Worm (Caenorhabditis elegans): ENCODE measurements around the gene F54E7.6.

Gene F54E7.6

DNA sequence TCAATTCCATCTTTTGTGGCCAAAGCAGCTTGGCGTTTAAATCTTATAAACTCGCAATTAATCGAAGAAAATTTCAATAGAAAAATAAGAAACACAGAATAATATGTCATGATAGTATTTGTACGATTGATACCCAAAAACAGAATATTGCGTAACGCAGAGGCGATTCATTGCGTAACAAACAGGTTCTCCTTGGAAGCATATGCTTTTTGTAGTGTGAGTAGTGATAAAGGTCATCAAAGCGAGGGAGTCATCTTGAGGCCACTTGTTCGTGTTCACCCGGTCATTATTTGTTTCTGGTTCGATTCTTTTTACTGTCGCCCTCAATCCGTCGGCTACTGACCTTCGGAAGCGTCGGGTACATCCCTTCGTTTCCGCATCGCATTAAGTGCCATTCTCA lies at the start of gene F54E7.6:
TSS of gene F54E7.6 (minus strand) at position 110 of the 400 bp plus-strand sequence.
- TF ChIP-seq Y56A3A.18 (GFP tag; IDR thresholded peaks at IDR 0.05) (no peak), ceh-58 (GFP tag; IDR thresholded peaks at IDR 0.05) (no peak), T07F8.4 (tag; optimal IDR thresholded peaks at IDR 0.05) (no peak), nhr-120 (GFP tag; IDR thresholded peaks at IDR 0.05) (no peak), lin-35 (GFP tag; optimal IDR thresholded peaks at IDR 0.05) (no peak), ceh-79 (tag; optimal IDR thresholded peaks at IDR 0.05) (no peak), unc-130 (GFP tag; optimal IDR thresholded peaks at IDR 0.05) (no peak)

DNA sequence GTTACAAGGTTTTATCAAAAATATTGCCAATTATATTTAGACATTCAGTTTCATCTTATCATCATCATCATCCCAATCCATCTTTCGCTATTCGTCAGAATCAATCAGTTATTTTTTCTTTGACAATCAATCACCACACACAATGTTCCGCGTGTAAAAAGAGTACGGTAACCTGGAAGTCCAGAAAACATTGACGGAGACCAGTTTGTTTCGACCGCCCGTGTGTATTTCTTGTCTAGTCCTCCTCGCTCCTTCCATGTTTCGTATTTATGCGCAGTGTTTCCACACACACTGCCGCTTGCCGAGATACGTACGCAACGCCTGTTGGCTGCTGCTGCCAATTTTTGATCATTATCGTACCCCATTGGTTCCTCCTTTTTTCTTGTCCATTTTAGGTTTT lies 49.8 kb upstream of the F54E7.6 start:
- TF ChIP-seq F22D6.2 (tag; optimal IDR thresholded peaks at IDR 0.05) (no peak), C17E4.6 (GFP tag; IDR thresholded peaks at IDR 0.05) (no peak), ceh-58 (GFP tag; IDR thresholded peaks at IDR 0.05) (no peak), hmg-20 (GFP tag; IDR thresholded peaks at IDR 0.05) (no peak), nhr-27 (tag; optimal IDR thresholded peaks at IDR 0.05) (no peak), B0261.1 (tag; optimal IDR thresholded peaks at IDR 0.05) (no peak), egrh-3 (GFP tag; IDR thresholded peaks at IDR 0.05) (no peak), nfyb-1 (GFP tag; IDR thresholded peaks at IDR 0.05) (no peak), snpc-1.1 (tag; optimal IDR thresholded peaks at IDR 0.05; ENCODE audit: insufficient read depth) (no peak), snpc-4 (GFP tag; optimal IDR thresholded peaks at IDR 0.05) (no peak), snpc-4 (tag; optimal IDR thresholded peaks at IDR 0.05) (peak in 1 of 4 experiments; percentile 44), aptf-2 (GFP tag; conservative IDR thresholded peaks at IDR 0.05) (no peak), repo-1 (tag; optimal IDR thresholded peaks at IDR 0.05) (no peak), hlh-12 (tag; optimal IDR thresholded peaks at IDR 0.05) (no peak), akir-1 (GFP tag; optimal IDR thresholded peaks at IDR 0.05) (no peak), cebp-2 (GFP tag; IDR thresholded peaks at IDR 0.05) (no peak), pbrm-1 (GFP tag; IDR thresholded peaks at IDR 0.05) (no peak), lin-54 (GFP tag; optimal IDR thresholded peaks at IDR 0.05) (no peak), rcor-1 (GFP tag; IDR thresholded peaks at IDR 0.05) (no peak), lag-1 (GFP tag; IDR thresholded peaks at IDR 0.05) (no peak), xnd-1 (tag; optimal IDR thresholded peaks at IDR 0.05) (no peak), tbp1 (GFP tag; optimal IDR thresholded peaks at IDR 0.05) (peak; percentile 6), lin-40 (tag; optimal IDR thresholded peaks at IDR 0.05) (peak; percentile 10), sea-2 (GFP tag; IDR thresholded peaks at IDR 0.05) (no peak), zfh-2 (GFP tag; conservative IDR thresholded peaks at IDR 0.05) (no peak), lin-26 (GFP tag; IDR thresholded peaks at IDR 0.05) (no peak), sdz-38 (tag; optimal IDR thresholded peaks at IDR 0.05) (no peak), ccch-3 (GFP tag; optimal IDR thresholded peaks at IDR 0.05) (no peak), unc-130 (GFP tag; optimal IDR thresholded peaks at IDR 0.05) (no peak), lin-35 (GFP tag; optimal IDR thresholded peaks at IDR 0.05) (no peak), F33H1.4 (GFP tag; IDR thresholded peaks at IDR 0.05) (no peak), ceh-27 (GFP tag; optimal IDR thresholded peaks at IDR 0.05) (no peak), madf-10 (tag; optimal IDR thresholded peaks at IDR 0.05) (no peak), F23B12.7 (tag; optimal IDR thresholded peaks at IDR 0.05; ENCODE audit: insufficient read depth) (no peak), mel-28 (tag; optimal IDR thresholded peaks at IDR 0.05; ENCODE audit: borderline replicate concordance) (no peak), nhr-80 (tag; optimal IDR thresholded peaks at IDR 0.05) (peak; percentile 83), cebp-1 (GFP tag; IDR thresholded peaks at IDR 0.05) (no peak), cebp-1 (tag; optimal IDR thresholded peaks at IDR 0.05) (no peak), atf-7 (tag; optimal IDR thresholded peaks at IDR 0.05) (no peak), egl-44 (GFP tag; IDR thresholded peaks at IDR 0.05) (no peak), rpc-1 (optimal IDR thresholded peaks at IDR 0.05) (no peak), rpc-1 (tag; optimal IDR thresholded peaks at IDR 0.05) (no peak), sptf-2 (GFP tag; optimal IDR thresholded peaks at IDR 0.05) (no peak), T26A5.8 (tag; optimal IDR thresholded peaks at IDR 0.05) (no peak), chd-7 (tag; optimal IDR thresholded peaks at IDR 0.05) (no peak)
